Worm (Caenorhabditis elegans): Measurements from ENCODE around the gene emc-5.

- TF ChIP-seq ama-1 (optimal IDR thresholded peaks at IDR 0.05) (no peak), ztf-1 (GFP tag; conservative IDR thresholded peaks at IDR 0.05) (no peak)
Observed at ce11 chrII:11545952-11546325, 49.4 kb downstream of the emc-5 start.

All from whole organism, L2 larva.